Worm (Caenorhabditis elegans): ENCODE measurements around the gene C06C3.12.
A peak's percentile ranks its signal among the peaks of the same experiment; 100 is the strongest.

DNA sequence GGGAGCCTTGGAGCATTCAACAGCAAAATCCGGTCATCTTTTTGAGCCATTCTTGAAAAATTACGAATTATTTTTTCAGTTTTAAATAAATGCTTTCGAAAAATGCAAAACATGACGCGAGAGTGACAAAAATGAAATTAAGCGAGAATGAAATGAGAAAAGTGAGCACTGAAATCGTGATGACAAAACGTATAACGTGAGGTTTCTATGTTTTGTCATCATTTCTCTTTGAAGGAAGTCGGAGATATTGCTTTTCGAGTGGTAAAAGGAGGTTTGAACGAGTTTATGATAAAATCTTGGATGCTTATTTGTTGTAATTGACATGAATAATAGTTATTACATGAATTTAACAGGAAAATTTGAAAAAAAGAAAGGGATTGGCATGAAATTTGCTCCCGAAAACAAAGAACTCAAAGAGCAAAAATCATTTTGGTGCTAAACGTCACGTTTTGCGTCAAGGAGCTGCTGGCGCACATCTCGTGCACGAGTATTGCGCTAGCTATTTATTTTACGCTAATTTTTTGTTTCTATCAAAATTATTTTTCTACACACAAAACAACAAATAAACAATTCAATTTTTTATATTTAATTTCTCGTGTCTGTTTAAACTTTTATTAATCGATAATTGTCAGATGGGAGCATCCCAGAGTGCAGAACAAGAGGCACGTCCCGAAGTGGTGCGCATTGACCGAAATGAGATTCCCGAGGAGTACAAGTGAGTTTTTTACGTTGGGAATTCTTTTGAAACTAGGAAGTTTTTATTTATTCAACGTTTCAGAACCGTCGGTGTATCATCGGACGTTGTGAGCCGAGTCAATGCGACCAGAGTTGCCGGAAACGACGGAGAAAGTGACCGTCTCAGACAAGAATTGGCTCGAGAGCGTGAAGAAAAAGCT lies 41.7 kb downstream of the C06C3.12 start, which contains the start of the genes gss-1 and chch-3:
- TF ChIP-seq nhr-12 (tag; optimal IDR thresholded peaks at IDR 0.05) (no peak), egl-27 (tag; optimal IDR thresholded peaks at IDR 0.05) (no peak), sma-3 (GFP tag; optimal IDR thresholded peaks at IDR 0.05) (peak; percentile 14), fos-1 (tag; optimal IDR thresholded peaks at IDR 0.05) (peak; percentile 63), mdl-1 (tag; optimal IDR thresholded peaks at IDR 0.05) (no peak), ztf-11 (tag; optimal IDR thresholded peaks at IDR 0.05) (no peak), ceh-16 (tag; optimal IDR thresholded peaks at IDR 0.05) (no peak), zag-1 (tag; optimal IDR thresholded peaks at IDR 0.05) (no peak), skn-1 (tag; optimal IDR thresholded peaks at IDR 0.05) (no peak), aly-2 (tag; optimal IDR thresholded peaks at IDR 0.05) (no peak)
